Fruit fly (Drosophila melanogaster): ENCODE results near the gene CG14421.

Gene CG14421

DNA sequence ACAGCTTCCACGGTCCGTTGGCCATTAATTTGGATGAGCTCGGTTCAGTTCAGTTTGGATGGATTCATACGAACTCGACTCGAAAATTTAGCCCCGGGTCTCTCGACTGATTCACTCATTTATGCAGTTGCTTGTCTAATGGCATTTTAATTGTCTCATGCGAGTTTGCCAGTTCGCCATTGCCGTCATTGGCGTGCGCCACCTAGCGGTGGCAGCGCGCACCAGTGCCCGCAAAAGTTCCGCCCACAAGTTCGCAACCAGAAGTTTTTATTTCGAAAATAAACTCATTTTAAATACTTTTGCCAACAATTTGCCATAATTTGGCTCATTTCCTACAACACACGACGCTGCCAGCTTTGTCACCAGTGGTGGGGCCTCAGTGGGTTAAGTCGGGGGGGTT, 26.1 kb upstream of the CG14421 start:
- no peak for TF ChIP-seq dsf (GFP tag; optimal IDR thresholded peaks at IDR 0.05; ENCODE audit: borderline replicate concordance)

DNA sequence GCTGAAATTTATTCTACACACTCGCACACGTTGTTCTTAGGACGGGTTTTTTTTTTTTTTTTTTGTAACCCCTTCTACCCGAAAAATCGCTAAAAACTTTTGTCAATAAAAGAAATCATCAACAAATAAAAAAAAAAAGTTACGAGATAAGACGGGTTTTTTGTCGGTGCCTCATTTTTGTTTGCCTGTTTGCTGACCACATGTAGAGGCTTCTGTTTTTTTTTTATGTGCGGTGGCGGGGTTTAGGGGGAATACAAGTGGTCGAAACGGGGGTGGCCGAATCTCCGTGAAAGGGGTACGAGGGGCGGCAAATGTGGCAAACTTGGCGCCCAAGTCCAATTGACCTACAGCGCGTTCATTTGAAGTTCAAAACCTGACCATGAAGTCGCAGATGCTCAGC, 22.7 kb upstream of the CG14421 start:
- no peak for TF ChIP-seq Rel (GFP tag; optimal IDR thresholded peaks at IDR 0.05)
- TF ChIP-seq Rel (tag; optimal IDR thresholded peaks at IDR 0.05) = peak; percentile 38
- TF ChIP-seq GATAd (GFP tag; optimal IDR thresholded peaks at IDR 0.05) = no peak
- no peak for TF ChIP-seq CG9705 (GFP tag; optimal IDR thresholded peaks at IDR 0.05)
- TF ChIP-seq jim (GFP tag; optimal IDR thresholded peaks at IDR 0.05) = peak; percentile 77
- no peak for TF ChIP-seq HLH106 (tag; optimal IDR thresholded peaks at IDR 0.05)
- TF ChIP-seq pan (optimal IDR thresholded peaks at IDR 0.05) = no peak
- no peak for TF ChIP-seq sage (GFP tag; optimal IDR thresholded peaks at IDR 0.05)
- TF ChIP-seq br (GFP tag; optimal IDR thresholded peaks at IDR 0.05) = no peak
- TF ChIP-seq psq (GFP tag; optimal IDR thresholded peaks at IDR 0.05) = no peak
- TF ChIP-seq CG32264 (GFP tag; optimal IDR thresholded peaks at IDR 0.05) = no peak
- TF ChIP-seq h (GFP tag; optimal IDR thresholded peaks at IDR 0.05) = no peak
- TF ChIP-seq dsf (GFP tag; optimal IDR thresholded peaks at IDR 0.05; ENCODE audit: borderline replicate concordance) = no peak
- no peak for TF ChIP-seq Hnf4 (GFP tag; optimal IDR thresholded peaks at IDR 0.05)
- TF ChIP-seq Dif (GFP tag; optimal IDR thresholded peaks at IDR 0.05; ENCODE audit: partially characterized antibody) = no peak

DNA sequence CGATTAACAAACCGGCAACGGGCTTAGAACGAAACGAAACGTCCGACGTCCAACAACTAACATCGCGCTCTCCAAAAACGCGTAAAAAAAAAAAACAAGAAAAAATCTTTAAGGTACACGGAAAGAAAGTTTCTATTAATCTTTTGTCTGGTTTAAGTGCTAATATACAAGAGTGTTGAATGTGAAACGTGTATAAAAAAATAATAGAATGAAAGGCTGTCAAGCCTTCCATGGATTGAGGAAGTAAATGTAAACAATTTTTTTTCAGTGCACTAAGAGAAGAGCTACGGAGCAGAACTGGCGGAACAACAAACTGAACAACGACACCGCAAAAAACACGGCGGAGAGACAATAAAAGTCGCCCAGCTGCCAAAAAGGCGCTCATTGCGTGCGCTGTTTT, 21.5 kb upstream of the CG14421 start, which contains the start of gene CG3588:
TSS of gene CG3588 (plus strand) at position 29 of the 400 bp plus-strand sequence.
- no peak for TF ChIP-seq N (GFP tag; optimal IDR thresholded peaks at IDR 0.05)
- TF ChIP-seq br (GFP tag; optimal IDR thresholded peaks at IDR 0.05) = peak; percentile 60
- TF ChIP-seq rgr (GFP tag; optimal IDR thresholded peaks at IDR 0.05) = peak; percentile 63
- no peak for TF ChIP-seq brk (GFP tag; optimal IDR thresholded peaks at IDR 0.05)
- peak; percentile 65 for TF ChIP-seq h (GFP tag; optimal IDR thresholded peaks at IDR 0.05)
- TF ChIP-seq GATAd (GFP tag; optimal IDR thresholded peaks at IDR 0.05) = no peak
- TF ChIP-seq Abd-B (GFP tag; optimal IDR thresholded peaks at IDR 0.05) = no peak
- TF ChIP-seq Hnf4 (GFP tag; optimal IDR thresholded peaks at IDR 0.05) = peak; percentile 63
- TF ChIP-seq ey (GFP tag; optimal IDR thresholded peaks at IDR 0.05) = peak; percentile 57
- TF ChIP-seq OdsH (GFP tag; optimal IDR thresholded peaks at IDR 0.05) = peak; percentile 54
- no peak for TF ChIP-seq foxo (GFP tag; optimal IDR thresholded peaks at IDR 0.05)
- no peak for TF ChIP-seq CrebA (GFP tag; optimal IDR thresholded peaks at IDR 0.05; ENCODE audit: borderline replicate concordance)
- peak; percentile 9 for TF ChIP-seq tai (GFP tag; optimal IDR thresholded peaks at IDR 0.05)
- no peak for TF ChIP-seq Hr83 (GFP tag; optimal IDR thresholded peaks at IDR 0.05; ENCODE audit: poor library complexity, severe bottlenecking)
- TF ChIP-seq psq (GFP tag; optimal IDR thresholded peaks at IDR 0.05) = peak; percentile 24
- peak; percentile 19 for TF ChIP-seq woc (GFP tag; optimal IDR thresholded peaks at IDR 0.05)
- no peak for TF ChIP-seq dsf (GFP tag; optimal IDR thresholded peaks at IDR 0.05; ENCODE audit: borderline replicate concordance)
- TF ChIP-seq Sp1 (GFP tag; optimal IDR thresholded peaks at IDR 0.05) = peak; percentile 49
- no peak for TF ChIP-seq pan (optimal IDR thresholded peaks at IDR 0.05)
- TF ChIP-seq sv (GFP tag; optimal IDR thresholded peaks at IDR 0.05) = peak; percentile 6
- TF ChIP-seq HLH106 (tag; optimal IDR thresholded peaks at IDR 0.05) = peak; percentile 63
- TF ChIP-seq Dfd (GFP tag; optimal IDR thresholded peaks at IDR 0.05) = no peak

DNA sequence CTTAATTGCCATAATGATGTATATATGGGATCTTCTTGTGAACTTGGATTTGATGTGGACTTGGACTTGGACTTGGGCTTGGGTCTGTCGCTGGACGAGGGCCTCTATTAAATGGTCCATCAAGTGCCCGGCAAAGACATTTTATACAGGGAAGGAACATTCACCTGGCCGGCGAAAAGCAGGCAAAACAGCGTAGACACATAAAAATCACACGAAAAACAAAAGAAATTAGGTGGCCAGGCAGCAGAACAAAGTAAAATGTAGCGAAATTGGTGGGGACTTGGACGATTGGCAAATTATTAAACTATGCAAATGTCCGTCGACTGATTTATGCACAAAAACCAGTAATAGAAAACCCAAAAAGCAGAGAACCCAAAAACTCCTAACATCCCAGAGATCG, 14.1 kb upstream of the CG14421 start, which contains the start of gene CG14424:
TSS of gene CG14424 (minus strand) at position 101 of the 400 bp plus-strand sequence.
- TF ChIP-seq sage (GFP tag; optimal IDR thresholded peaks at IDR 0.05) (no peak), Dfd (GFP tag; optimal IDR thresholded peaks at IDR 0.05) (no peak), Hr83 (GFP tag; optimal IDR thresholded peaks at IDR 0.05; ENCODE audit: poor library complexity, severe bottlenecking) (no peak), Abd-B (GFP tag; optimal IDR thresholded peaks at IDR 0.05) (no peak), Mio (GFP tag; optimal IDR thresholded peaks at IDR 0.05) (no peak), N (GFP tag; optimal IDR thresholded peaks at IDR 0.05) (no peak), CG9705 (GFP tag; optimal IDR thresholded peaks at IDR 0.05) (no peak), Hnf4 (GFP tag; optimal IDR thresholded peaks at IDR 0.05) (no peak), usp (GFP tag; optimal IDR thresholded peaks at IDR 0.05) (no peak), GATAd (GFP tag; optimal IDR thresholded peaks at IDR 0.05) (no peak), Myc (optimal IDR thresholded peaks at IDR 0.05) (no peak), Sp1 (GFP tag; optimal IDR thresholded peaks at IDR 0.05) (no peak), rgr (GFP tag; optimal IDR thresholded peaks at IDR 0.05) (no peak)

DNA sequence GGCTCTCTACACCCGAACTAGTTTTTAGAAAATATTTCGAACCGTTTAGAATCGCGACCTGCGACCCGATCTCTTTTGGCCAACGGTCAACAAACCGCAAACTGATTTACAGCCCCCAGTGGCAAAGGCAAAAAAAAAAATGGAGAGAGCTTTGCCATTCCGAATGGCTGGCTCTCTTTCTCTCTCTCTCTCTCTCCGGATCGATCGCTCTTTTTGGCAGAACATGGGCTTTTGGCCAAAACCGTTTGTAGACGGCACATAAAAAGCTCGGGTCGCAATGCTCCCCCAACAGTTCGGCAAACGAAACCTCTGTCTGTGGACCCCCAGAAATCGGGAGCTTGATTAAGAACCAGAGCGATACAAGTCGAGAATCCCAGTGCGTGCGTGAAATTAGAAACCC, 11.7 kb upstream of the CG14421 start, which contains the start of gene CG32793:
TSS of gene CG32793 (plus strand) at position 301 of the 400 bp plus-strand sequence.
- no peak for TF ChIP-seq Abd-B (GFP tag; optimal IDR thresholded peaks at IDR 0.05)
- no peak for TF ChIP-seq dsf (GFP tag; optimal IDR thresholded peaks at IDR 0.05; ENCODE audit: borderline replicate concordance)
- TF ChIP-seq Myc (optimal IDR thresholded peaks at IDR 0.05) = no peak
- TF ChIP-seq fru (GFP tag; optimal IDR thresholded peaks at IDR 0.05) = no peak
- no peak for TF ChIP-seq usp (GFP tag; optimal IDR thresholded peaks at IDR 0.05)
- TF ChIP-seq Mio (GFP tag; optimal IDR thresholded peaks at IDR 0.05) = no peak
- no peak for TF ChIP-seq Sp1 (GFP tag; optimal IDR thresholded peaks at IDR 0.05)
- TF ChIP-seq br (GFP tag; optimal IDR thresholded peaks at IDR 0.05) = no peak
